Worm (Caenorhabditis elegans): ENCODE results near the gene Y47D3A.1.
"Not testable (repeated sequence)": the region's sequence is repeated elsewhere in the genome, so short reads cannot be mapped to it uniquely, and the experiment has no call there.

- TF ChIP-seq mep-1 (tag; optimal IDR thresholded peaks at IDR 0.05); lin-13 (tag; optimal IDR thresholded peaks at IDR 0.05); zip-8 (tag; optimal IDR thresholded peaks at IDR 0.05); ztf-11 (tag; optimal IDR thresholded peaks at IDR 0.05); unc-120 (tag; optimal IDR thresholded peaks at IDR 0.05; ENCODE audit: poor library complexity, severe bottlenecking); ham-2 (GFP tag; optimal IDR thresholded peaks at IDR 0.05); lsy-2 (tag; optimal IDR thresholded peaks at IDR 0.05); nhr-2 (tag; optimal IDR thresholded peaks at IDR 0.05); nhr-76 (tag; optimal IDR thresholded peaks at IDR 0.05): not testable (repeated sequence)
Observed at ce11 chrIII:11131475-11131874, 10.2 kb downstream of the Y47D3A.1 start, which contains the start of gene pha-1.
